Fruit fly (Drosophila melanogaster): ENCODE data around the gene Csl4.
A peak's percentile ranks its signal among the peaks of the same experiment; 100 is the strongest.

Csl4 gene

DNA sequence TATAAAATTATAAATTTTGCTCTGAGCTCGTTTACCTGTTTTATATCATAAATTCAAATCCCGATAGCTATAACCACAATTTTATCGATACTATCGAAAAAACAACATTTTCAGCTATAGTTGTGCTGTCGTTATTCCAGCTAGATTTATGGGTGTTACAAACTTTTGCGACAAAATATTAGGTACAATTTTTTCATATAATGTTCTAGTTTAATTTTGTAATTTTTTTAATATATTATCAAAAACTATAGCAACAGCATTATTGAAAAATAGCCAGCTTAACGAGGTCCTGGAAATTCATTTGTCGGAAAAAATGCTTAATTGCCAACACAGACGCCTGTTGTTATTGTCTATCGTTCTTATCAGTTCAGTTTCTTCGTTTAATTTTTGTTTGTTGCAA lies 32.3 kb downstream of the Csl4 start, which contains the start of gene Wdr59 (continued):
- TF ChIP-seq inv (GFP tag; IDR thresholded peaks at IDR 0.05; ENCODE audit: partially characterized antibody) (peak; percentile 60), slbo (GFP tag; IDR thresholded peaks at IDR 0.05) (peak; percentile 70), CG4617 (GFP tag; optimal IDR thresholded peaks at IDR 0.05; ENCODE audit: borderline replicate concordance) (peak; percentile 35), sna (GFP tag; IDR thresholded peaks at IDR 0.05; ENCODE audit: partially characterized antibody) (peak; percentile 52), B-H2 (GFP tag; optimal IDR thresholded peaks at IDR 0.05) (no peak), dpn (GFP tag; optimal IDR thresholded peaks at IDR 0.05) (peak; percentile 22 to 50), Spps (tag; optimal IDR thresholded peaks at IDR 0.05) (peak; percentile 12), CG1233 (GFP tag; optimal IDR thresholded peaks at IDR 0.05) (peak; percentile 10), prd (optimal IDR thresholded peaks at IDR 0.05) (no peak), prd (GFP tag; IDR thresholded peaks at IDR 0.05) (peak; percentile 59; the same call in 1 of the 3 replicates), CG10366 (GFP tag; IDR thresholded peaks at IDR 0.05) (peak; percentile 35; the same call in 1 of the 2 replicates), twi (tag; optimal IDR thresholded peaks at IDR 0.05) (no peak), CG34224 (GFP tag; IDR thresholded peaks at IDR 0.05; ENCODE audit: partially characterized antibody) (peak; percentile 72; the same call in 2 of the 3 replicates), CG9817 (tag; optimal IDR thresholded peaks at IDR 0.05) (peak; percentile 42), zfh2 (GFP tag; optimal IDR thresholded peaks at IDR 0.05) (no peak), knrl (GFP tag; IDR thresholded peaks at IDR 0.05; ENCODE audit: partially characterized antibody) (peak; percentile 72), gcm2 (GFP tag; optimal IDR thresholded peaks at IDR 0.05) (no peak), CoRest (tag; optimal IDR thresholded peaks at IDR 0.05) (peak; percentile 67), pho (GFP tag; optimal IDR thresholded peaks at IDR 0.05) (peak; percentile 28), CG18764 (GFP tag; optimal IDR thresholded peaks at IDR 0.05) (peak; percentile 19), unc-4 (GFP tag; IDR thresholded peaks at IDR 0.05; ENCODE audit: partially characterized antibody) (peak; percentile 79), Hmx (GFP tag; optimal IDR thresholded peaks at IDR 0.05) (peak; percentile 2), pzg (GFP tag; optimal IDR thresholded peaks at IDR 0.05) (peak; percentile 47), tgo (GFP tag; IDR thresholded peaks at IDR 0.05) (peak; percentile 36; the same call in 1 of the 3 replicates), CG9932 (GFP tag; IDR thresholded peaks at IDR 0.05) (peak; percentile 60; the same call in 1 of the 2 replicates), CG8924 (tag; optimal IDR thresholded peaks at IDR 0.05) (peak; percentile 29), Dll (GFP tag; IDR thresholded peaks at IDR 0.05; ENCODE audit: partially characterized antibody) (peak; percentile 89; the same call in 3 of the 4 replicates), dmrt11E (tag; optimal IDR thresholded peaks at IDR 0.05) (peak; percentile 49), Scr (GFP tag; IDR thresholded peaks at IDR 0.05; ENCODE audit: partially characterized antibody) (peak; percentile 81), CG13424 (tag; optimal IDR thresholded peaks at IDR 0.05) (peak; percentile 57), ranshi (GFP tag; IDR thresholded peaks at IDR 0.05) (0 out of 2 replicates have a peak, but pooled peaks have one; percentile 17), Max (GFP tag; optimal IDR thresholded peaks at IDR 0.05) (peak; percentile 64), CG14441 (GFP tag; IDR thresholded peaks at IDR 0.05) (0 out of 2 replicates have a peak, but pooled peaks have one; percentile 13), ewg (GFP tag; optimal IDR thresholded peaks at IDR 0.05) (no peak), HLH4C (GFP tag; IDR thresholded peaks at IDR 0.05; ENCODE audit: partially characterized antibody) (peak; percentile 73), Bgb (GFP tag; IDR thresholded peaks at IDR 0.05; ENCODE audit: partially characterized antibody) (peak; percentile 62; the same call in 1 of the 2 replicates), CG12236 (GFP tag; optimal IDR thresholded peaks at IDR 0.05) (no peak), dati (GFP tag; IDR thresholded peaks at IDR 0.05) (no peak), CG15011 (GFP tag; optimal IDR thresholded peaks at IDR 0.05) (no peak), CG10654 (GFP tag; optimal IDR thresholded peaks at IDR 0.05) (peak; percentile 8), fd96Cb (tag; optimal IDR thresholded peaks at IDR 0.05) (peak; percentile 14), Meics (GFP tag; optimal IDR thresholded peaks at IDR 0.05) (no peak), HmgZ (tag; optimal IDR thresholded peaks at IDR 0.05) (peak; percentile 46), scrt (GFP tag; optimal IDR thresholded peaks at IDR 0.05) (peak; percentile 52), CG8290 (GFP tag; optimal IDR thresholded peaks at IDR 0.05) (peak; percentile 28), CG8290 (tag; optimal IDR thresholded peaks at IDR 0.05) (no peak), CG15696 (tag; optimal IDR thresholded peaks at IDR 0.05) (peak; percentile 33), trem (tag; optimal IDR thresholded peaks at IDR 0.05) (peak; percentile 67), Gug (GFP tag; IDR thresholded peaks at IDR 0.05) (peak; percentile 22; the same call in 1 of the 4 replicates)

Measured in whole organism, embryonic.